Worm (Caenorhabditis elegans): ENCODE measurements around the gene R07E3.1.

Gene R07E3.1

ce11 chrX:10377663-10378062 lies 36.7 kb upstream of the R07E3.1 start (continued):
- peak; percentile 76 for TF ChIP-seq nhr-11 (tag; optimal IDR thresholded peaks at IDR 0.05)
- TF ChIP-seq snu-23 (GFP tag; optimal IDR thresholded peaks at IDR 0.05), result peak; percentile 96
- peak; percentile 49 for TF ChIP-seq pag-3 (tag; optimal IDR thresholded peaks at IDR 0.05; ENCODE audit: borderline replicate concordance, insufficient read depth)
- TF ChIP-seq mef-2 (tag; optimal IDR thresholded peaks at IDR 0.05), result peak; percentile 92
- TF ChIP-seq ets-5 (GFP tag; IDR thresholded peaks at IDR 0.05), result no peak
- TF ChIP-seq unc-98 (GFP tag; IDR thresholded peaks at IDR 0.05), result no peak
- TF ChIP-seq dsc-1 (tag; optimal IDR thresholded peaks at IDR 0.05), result peak; percentile 92
- TF ChIP-seq irx-1 (tag; optimal IDR thresholded peaks at IDR 0.05), result peak; percentile 90
- TF ChIP-seq alr-1 (tag; optimal IDR thresholded peaks at IDR 0.05; ENCODE audit: borderline replicate concordance), result no peak
- peak; percentile 78 to 79 for TF ChIP-seq efl-1 (optimal IDR thresholded peaks at IDR 0.05)
- TF ChIP-seq efl-1 (GFP tag; optimal IDR thresholded peaks at IDR 0.05 in 1 of 2), result peak; percentile 59 to 97
- TF ChIP-seq Y116A8C.19 (tag; optimal IDR thresholded peaks at IDR 0.05; ENCODE audit: borderline replicate concordance), result no peak
- TF ChIP-seq dpl-1 (GFP tag; optimal IDR thresholded peaks at IDR 0.05), result peak; percentile 66 to 76 (median 74)
- TF ChIP-seq isw-1 (GFP tag; IDR thresholded peaks at IDR 0.05), result peak; percentile 78
- no peak for TF ChIP-seq lin-15B (tag; optimal IDR thresholded peaks at IDR 0.05)
- TF ChIP-seq unc-62 (GFP tag; optimal IDR thresholded peaks at IDR 0.05), result no peak
- no peak for TF ChIP-seq nhr-28 (tag; optimal IDR thresholded peaks at IDR 0.05)
- peak; percentile 36 for TF ChIP-seq aha-1 (tag; optimal IDR thresholded peaks at IDR 0.05)
- no peak for TF ChIP-seq hpl-2 (GFP tag; optimal IDR thresholded peaks at IDR 0.05)
- peak; percentile 92 for TF ChIP-seq skn-1 (tag; optimal IDR thresholded peaks at IDR 0.05)
- peak; percentile 90 for TF ChIP-seq ceh-8 (GFP tag; optimal IDR thresholded peaks at IDR 0.05)
- TF ChIP-seq unc-86 (tag; optimal IDR thresholded peaks at IDR 0.05), result peak; percentile 94
- TF ChIP-seq tlp-1 (tag; optimal IDR thresholded peaks at IDR 0.05), result no peak
- no peak for TF ChIP-seq unc-30 (tag; optimal IDR thresholded peaks at IDR 0.05)
- TF ChIP-seq C34B4.2 (tag; optimal IDR thresholded peaks at IDR 0.05), result no peak
- peak; percentile 97 for TF ChIP-seq swsn-7 (tag; optimal IDR thresholded peaks at IDR 0.05)
- peak; percentile 73 for TF ChIP-seq elt-2 (tag; optimal IDR thresholded peaks at IDR 0.05)
- peak; percentile 87 for TF ChIP-seq egl-13 (tag; optimal IDR thresholded peaks at IDR 0.05)
- no peak for TF ChIP-seq nhr-12 (tag; optimal IDR thresholded peaks at IDR 0.05)
- TF ChIP-seq jun-1 (tag; optimal IDR thresholded peaks at IDR 0.05), result peak; percentile 89
- peak; percentile 77 for TF ChIP-seq lin-39 (tag; optimal IDR thresholded peaks at IDR 0.05)
- peak; percentile 86 for TF ChIP-seq C16A3.4 (tag; optimal IDR thresholded peaks at IDR 0.05)
- TF ChIP-seq nhr-76 (tag; optimal IDR thresholded peaks at IDR 0.05), result no peak
- TF ChIP-seq rnt-1 (tag; optimal IDR thresholded peaks at IDR 0.05), result peak; percentile 94
- TF ChIP-seq nhr-19 (GFP tag; conservative IDR thresholded peaks at IDR 0.05), result peak; percentile 92
- peak; percentile 88 for TF ChIP-seq ztf-4 (tag; optimal IDR thresholded peaks at IDR 0.05)
- peak; percentile 75 to 88 for TF ChIP-seq lin-35 (GFP tag; optimal IDR thresholded peaks at IDR 0.05)
- TF ChIP-seq ces-1 (GFP tag; optimal IDR thresholded peaks at IDR 0.05), result no peak
- peak; percentile 65 to 83 (median 73) for TF ChIP-seq ceh-82 (tag; optimal IDR thresholded peaks at IDR 0.05)
- TF ChIP-seq ceh-88 (GFP tag; IDR thresholded peaks at IDR 0.05), result peak; percentile 73; the same call in 1 of the 2 replicates
- no peak for TF ChIP-seq zag-1 (tag; optimal IDR thresholded peaks at IDR 0.05)
- peak; percentile 83 for TF ChIP-seq nhr-77 (tag; optimal IDR thresholded peaks at IDR 0.05)
- peak; percentile 77 for TF ChIP-seq ama-1 (optimal IDR thresholded peaks at IDR 0.05)
- peak; percentile 78 for TF ChIP-seq sup-37 (GFP tag; optimal IDR thresholded peaks at IDR 0.05)
- peak; percentile 59 to 97 for TF ChIP-seq mdl-1 (tag; optimal IDR thresholded peaks at IDR 0.05)
- TF ChIP-seq hlh-17 (GFP tag; optimal IDR thresholded peaks at IDR 0.05; ENCODE audit: borderline replicate concordance), result no peak
- peak; percentile 90 for TF ChIP-seq fkh-8 (tag; optimal IDR thresholded peaks at IDR 0.05)
- TF ChIP-seq grh-1 (GFP tag; IDR thresholded peaks at IDR 0.05), result peak; percentile 89
- peak; percentile 14 for TF ChIP-seq efl-3 (GFP tag; optimal IDR thresholded peaks at IDR 0.05)
- peak; percentile 87 for TF ChIP-seq fos-1 (tag; optimal IDR thresholded peaks at IDR 0.05)
- TF ChIP-seq lin-14 (GFP tag; optimal IDR thresholded peaks at IDR 0.05), result peak; percentile 99
- TF ChIP-seq vab-15 (tag; optimal IDR thresholded peaks at IDR 0.05), result no peak
- TF ChIP-seq elt-3 (tag; optimal IDR thresholded peaks at IDR 0.05), result peak in 3 of 6 experiments; percentile 24 to 76 (median 72)
